Worm (Caenorhabditis elegans) whole organism, mixed stage, embryonic: ENCODE results near the gene T16G12.7.

Source experiments
- ham-2 ChIP-seq: fragments of 200-800 bp; sonication (Bioruptor generic); optimal IDR thresholded peaks from 2 replicates; lab custom pipeline; 2018; ENCODE audit warnings: mild to moderate bottlenecking, missing genetic modification characterization, missing compliant biosample characterization
- lin-13 ChIP-seq: fragments of 150-350 bp; optimal IDR thresholded peaks from 2 replicates; lab custom pipeline; 2014; ENCODE audit warnings: missing biosample characterization, missing genetic modification characterization
- mep-1 ChIP-seq: fragments of 150-350 bp; optimal IDR thresholded peaks from 2 replicates; lab custom pipeline; 2017; ENCODE audit warnings: missing biosample characterization, missing genetic modification reagents, missing genetic modification characterization, inconsistent platforms
- nhr-237 ChIP-seq: fragments of 150-350 bp; optimal IDR thresholded peaks from 2 replicates; lab custom pipeline; 2014; ENCODE audit warnings: missing biosample characterization, missing genetic modification characterization
- nhr-28 ChIP-seq: fragments of 150-350 bp; optimal IDR thresholded peaks from 2 replicates; lab custom pipeline; 2014; ENCODE audit warnings: missing biosample characterization, missing genetic modification characterization
- pha-4 ChIP-seq: fragments of 150-350 bp; optimal IDR thresholded peaks from 2 replicates; lab custom pipeline; 2018; ENCODE audit warnings: missing biosample characterization, missing genetic modification reagents, missing genetic modification characterization
- snpc-4 ChIP-seq: fragments of 150-350 bp; optimal IDR thresholded peaks from 2 replicates; lab custom pipeline; 2014; ENCODE audit warnings: missing biosample characterization, missing genetic modification characterization
- unc-39 ChIP-seq: fragments of 150-350 bp; optimal IDR thresholded peaks from 2 replicates; lab custom pipeline; 2014; ENCODE audit warnings: missing biosample characterization, missing genetic modification characterization

ce11 chrIII:10076042-10076441 lies 36.1 kb upstream of the T16G12.7 start:
- no peak for TF ChIP-seq nhr-237 (tag; lab: Kevin White, UChicago)
- no peak for TF ChIP-seq nhr-28 (tag; lab: Kevin White, UChicago)
- no peak for TF ChIP-seq lin-13 (tag; lab: Kevin White, UChicago)
- TF ChIP-seq unc-39 (tag; lab: Kevin White, UChicago): no peak
- TF ChIP-seq mep-1: no peak
- TF ChIP-seq ham-2 (GFP tag; lab: Kevin White, UChicago): no peak
- TF ChIP-seq pha-4 (tag; lab: Kevin White, UChicago): no peak
- no peak for TF ChIP-seq snpc-4
